Worm (Caenorhabditis elegans): Measurements from ENCODE around the gene M05D6.3.

The M05D6.3 gene

ce11 chrII:8499021-8499420 is 23.4 kb downstream of the M05D6.3 start:
- TF ChIP-seq sea-1 (GFP tag; conservative IDR thresholded peaks at IDR 0.05) (no peak), scrt-1 (GFP tag; IDR thresholded peaks at IDR 0.05) (no peak), B0310.2 (tag; optimal IDR thresholded peaks at IDR 0.05) (no peak), pes-1 (GFP tag; IDR thresholded peaks at IDR 0.05) (no peak), tbx-11 (GFP tag; IDR thresholded peaks at IDR 0.05) (no peak), aly-1 (tag; optimal IDR thresholded peaks at IDR 0.05) (no peak), ama-1 (optimal IDR thresholded peaks at IDR 0.05) (no peak), ets-7 (tag; optimal IDR thresholded peaks at IDR 0.05) (no peak), tbx-37 (GFP tag; conservative IDR thresholded peaks at IDR 0.05) (no peak), ceh-13 (GFP tag; optimal IDR thresholded peaks at IDR 0.05) (no peak), tra-4 (tag; optimal IDR thresholded peaks at IDR 0.05) (no peak), F13C5.2 (tag; optimal IDR thresholded peaks at IDR 0.05) (no peak), ceh-36 (tag; optimal IDR thresholded peaks at IDR 0.05) (no peak), hmbx-1 (tag; optimal IDR thresholded peaks at IDR 0.05) (no peak), flt-1 (GFP tag; IDR thresholded peaks at IDR 0.05) (no peak), hmg-4 (GFP tag; optimal IDR thresholded peaks at IDR 0.05) (no peak), hnd-1 (tag; optimal IDR thresholded peaks at IDR 0.05) (no peak)

DNA sequence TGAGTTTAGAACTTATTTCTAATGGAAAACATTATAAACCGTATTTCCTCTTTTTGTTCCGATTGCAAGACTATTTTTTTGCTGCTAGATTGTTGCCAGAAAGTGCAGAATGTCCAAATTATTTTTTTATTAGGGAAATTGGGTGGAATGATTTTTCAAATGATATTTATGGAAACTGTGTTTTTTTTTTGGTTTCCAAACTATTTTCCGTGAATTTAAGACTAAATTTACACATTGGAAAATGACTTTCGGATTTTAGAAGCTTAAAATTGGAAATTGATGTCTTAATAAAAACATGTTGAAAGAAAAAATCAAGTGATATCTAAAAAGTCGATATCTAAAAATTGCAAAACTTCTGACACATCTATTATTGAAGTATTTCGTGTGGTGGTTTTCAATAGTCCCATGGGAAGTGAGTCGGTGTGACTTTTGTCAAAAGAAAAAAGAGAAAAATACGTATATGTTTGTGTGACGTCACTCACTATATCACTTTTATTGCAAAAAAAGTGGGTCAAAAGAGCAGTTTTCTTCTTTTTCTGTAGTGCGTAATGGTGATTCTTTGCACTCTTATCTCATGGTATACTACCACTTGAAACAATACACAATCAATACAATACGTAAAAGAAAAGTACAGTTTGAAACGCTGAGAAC is 28.6 kb downstream of the M05D6.3 start:
- no peak for TF ChIP-seq hmg-4 (GFP tag; optimal IDR thresholded peaks at IDR 0.05)
- no peak for TF ChIP-seq scrt-1 (GFP tag; IDR thresholded peaks at IDR 0.05)
- TF ChIP-seq ets-7 (tag; optimal IDR thresholded peaks at IDR 0.05) = no peak
- TF ChIP-seq tbx-37 (GFP tag; conservative IDR thresholded peaks at IDR 0.05) = no peak
- no peak for TF ChIP-seq tra-4 (tag; optimal IDR thresholded peaks at IDR 0.05)

DNA sequence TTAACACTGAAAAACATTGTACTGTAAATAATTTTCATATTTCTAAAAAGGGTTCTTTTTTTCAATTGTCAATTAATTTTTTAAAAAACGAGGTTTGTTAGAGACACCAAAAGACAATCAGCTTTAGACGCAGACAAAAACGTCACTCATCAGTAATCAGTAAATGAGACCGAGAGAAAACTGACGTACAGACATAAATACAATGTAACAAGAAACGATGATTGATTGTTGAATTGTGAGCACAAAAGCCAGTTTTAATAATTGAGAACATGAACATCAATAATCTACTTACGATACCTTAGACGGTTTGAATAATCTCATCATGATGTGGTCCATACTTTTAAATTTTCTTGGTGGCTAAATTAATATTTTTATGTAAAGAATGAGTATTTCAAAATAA is 31.2 kb downstream of the M05D6.3 start:
- no peak for TF ChIP-seq ets-7 (tag; optimal IDR thresholded peaks at IDR 0.05)
- no peak for TF ChIP-seq tbx-37 (GFP tag; conservative IDR thresholded peaks at IDR 0.05)
- TF ChIP-seq ama-1 (optimal IDR thresholded peaks at IDR 0.05) = no peak
- no peak for TF ChIP-seq tbx-11 (GFP tag; IDR thresholded peaks at IDR 0.05)
- no peak for TF ChIP-seq hmg-4 (GFP tag; optimal IDR thresholded peaks at IDR 0.05)
- no peak for TF ChIP-seq pes-1 (GFP tag; IDR thresholded peaks at IDR 0.05)
- TF ChIP-seq hmbx-1 (tag; optimal IDR thresholded peaks at IDR 0.05) = no peak
- no peak for TF ChIP-seq flt-1 (GFP tag; IDR thresholded peaks at IDR 0.05)
- no peak for TF ChIP-seq ceh-36 (tag; optimal IDR thresholded peaks at IDR 0.05)
- no peak for TF ChIP-seq B0310.2 (tag; optimal IDR thresholded peaks at IDR 0.05)

DNA sequence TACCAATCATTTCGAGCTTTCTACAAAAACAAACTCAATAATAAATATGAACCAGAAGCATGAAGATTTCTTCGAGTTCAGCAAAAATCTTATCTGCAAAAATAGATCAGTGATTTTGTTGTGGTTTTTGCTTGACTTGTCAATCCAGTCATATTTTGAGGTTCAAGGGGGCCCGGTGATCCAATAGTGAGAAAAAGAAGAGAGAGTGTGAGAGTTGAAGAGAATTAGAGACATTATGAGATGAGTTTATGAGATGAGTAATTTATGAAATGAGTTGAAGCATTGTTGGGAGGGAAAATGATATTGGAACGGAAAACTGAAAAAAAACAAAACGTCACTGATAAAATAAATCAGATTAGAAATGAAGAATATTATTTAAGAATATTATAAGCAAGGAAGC is 33.4 kb downstream of the M05D6.3 start, which contains the start of gene T13H5.1:
Gene T13H5.1, minus strand, starts transcription at position 101 of the 400 bp plus-strand sequence.
- no peak for TF ChIP-seq flt-1 (GFP tag; IDR thresholded peaks at IDR 0.05)
- no peak for TF ChIP-seq tra-4 (tag; optimal IDR thresholded peaks at IDR 0.05)
- no peak for TF ChIP-seq pes-1 (GFP tag; IDR thresholded peaks at IDR 0.05)
- no peak for TF ChIP-seq scrt-1 (GFP tag; IDR thresholded peaks at IDR 0.05)

ce11 chrII:8514729-8515128 is 39.2 kb downstream of the M05D6.3 start, which contains the start of gene ctg-2:
Gene ctg-2, plus strand, starts transcription at chrII:8515054.
- TF ChIP-seq flt-1 (GFP tag; IDR thresholded peaks at IDR 0.05) = no peak
- TF ChIP-seq pes-1 (GFP tag; IDR thresholded peaks at IDR 0.05) = no peak
- TF ChIP-seq B0310.2 (tag; optimal IDR thresholded peaks at IDR 0.05) = no peak
- TF ChIP-seq hmbx-1 (tag; optimal IDR thresholded peaks at IDR 0.05) = no peak
- TF ChIP-seq hmg-4 (GFP tag; optimal IDR thresholded peaks at IDR 0.05) = no peak
- no peak for TF ChIP-seq ceh-13 (GFP tag; optimal IDR thresholded peaks at IDR 0.05)
- no peak for TF ChIP-seq tra-4 (tag; optimal IDR thresholded peaks at IDR 0.05)
- no peak for TF ChIP-seq ets-7 (tag; optimal IDR thresholded peaks at IDR 0.05)
- no peak for TF ChIP-seq hnd-1 (tag; optimal IDR thresholded peaks at IDR 0.05)
- no peak for TF ChIP-seq tbx-37 (GFP tag; conservative IDR thresholded peaks at IDR 0.05)
- no peak for TF ChIP-seq ceh-36 (tag; optimal IDR thresholded peaks at IDR 0.05)
- no peak for TF ChIP-seq ama-1 (optimal IDR thresholded peaks at IDR 0.05)
- no peak for TF ChIP-seq aly-1 (tag; optimal IDR thresholded peaks at IDR 0.05)
- TF ChIP-seq scrt-1 (GFP tag; IDR thresholded peaks at IDR 0.05) = no peak
- no peak for TF ChIP-seq tbx-11 (GFP tag; IDR thresholded peaks at IDR 0.05)
- no peak for TF ChIP-seq F13C5.2 (tag; optimal IDR thresholded peaks at IDR 0.05)
- no peak for TF ChIP-seq sea-1 (GFP tag; conservative IDR thresholded peaks at IDR 0.05)

DNA sequence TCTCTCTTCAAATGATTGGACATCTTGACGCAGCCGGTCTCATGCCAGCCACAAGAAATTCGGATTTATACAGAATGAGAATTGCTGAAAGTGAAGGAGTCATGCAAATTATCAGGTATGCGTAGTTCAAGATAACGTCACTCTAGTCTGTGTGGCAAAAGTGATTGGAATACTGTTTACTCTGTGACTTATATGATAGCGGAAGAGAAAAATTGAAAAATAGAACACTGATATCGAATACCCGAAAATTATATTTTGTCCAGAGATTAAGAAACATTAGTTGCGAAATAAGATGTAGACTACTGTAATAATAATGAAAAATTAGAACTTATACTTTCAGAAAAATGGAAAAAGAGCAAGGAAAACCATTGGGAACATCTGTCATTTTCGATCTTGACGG is 39.9 kb downstream of the M05D6.3 start:
- TF ChIP-seq ets-7 (tag; optimal IDR thresholded peaks at IDR 0.05) (no peak), tbx-11 (GFP tag; IDR thresholded peaks at IDR 0.05) (no peak), hnd-1 (tag; optimal IDR thresholded peaks at IDR 0.05) (no peak), tra-4 (tag; optimal IDR thresholded peaks at IDR 0.05) (no peak), pes-1 (GFP tag; IDR thresholded peaks at IDR 0.05) (no peak), ceh-36 (tag; optimal IDR thresholded peaks at IDR 0.05) (no peak), hmbx-1 (tag; optimal IDR thresholded peaks at IDR 0.05) (no peak), scrt-1 (GFP tag; IDR thresholded peaks at IDR 0.05) (no peak), aly-1 (tag; optimal IDR thresholded peaks at IDR 0.05) (no peak), tbx-37 (GFP tag; conservative IDR thresholded peaks at IDR 0.05) (no peak), F13C5.2 (tag; optimal IDR thresholded peaks at IDR 0.05) (no peak), sea-1 (GFP tag; conservative IDR thresholded peaks at IDR 0.05) (no peak), ceh-13 (GFP tag; optimal IDR thresholded peaks at IDR 0.05) (no peak), hmg-4 (GFP tag; optimal IDR thresholded peaks at IDR 0.05) (no peak), flt-1 (GFP tag; IDR thresholded peaks at IDR 0.05) (no peak), B0310.2 (tag; optimal IDR thresholded peaks at IDR 0.05) (no peak)

ce11 chrII:8516783-8517182 is 41.2 kb downstream of the M05D6.3 start, which contains the start of gene rnh-2:
Gene rnh-2, plus strand, starts transcription at chrII:8517150.
- TF ChIP-seq hmbx-1 (tag; optimal IDR thresholded peaks at IDR 0.05) = no peak
- peak; percentile 46; the same call in 1 of the 2 replicates for TF ChIP-seq tbx-37 (GFP tag; conservative IDR thresholded peaks at IDR 0.05)
- no peak for TF ChIP-seq sea-1 (GFP tag; conservative IDR thresholded peaks at IDR 0.05)
- no peak for TF ChIP-seq tbx-11 (GFP tag; IDR thresholded peaks at IDR 0.05)
- TF ChIP-seq flt-1 (GFP tag; IDR thresholded peaks at IDR 0.05) = 0 out of 2 replicates have a peak, but pooled peaks have one; percentile 31
- peak; percentile 5 for TF ChIP-seq F13C5.2 (tag; optimal IDR thresholded peaks at IDR 0.05)
- no peak for TF ChIP-seq tra-4 (tag; optimal IDR thresholded peaks at IDR 0.05)
